Fruit fly (Drosophila melanogaster) whole organism, embryonic: ENCODE data around the gene Ir31a.

Source experiments
- ATbp ChIP-seq: fragments of 200-800 bp; sonication (Bioruptor generic); optimal IDR thresholded peaks from 2 replicates; lab custom pipeline; 2017; ENCODE audit warnings: missing biosample characterization, mild to moderate bottlenecking, missing genetic modification characterization, missing genetic modification reagents
- Asciz ChIP-seq: fragments of 200-800 bp; sonication (Bioruptor generic); optimal IDR thresholded peaks from 2 replicates; lab custom pipeline; 2017; ENCODE audit warnings: missing biosample characterization, mild to moderate bottlenecking, missing genetic modification characterization, missing genetic modification reagents
- Blimp-1 ChIP-seq: fragments of 200-800 bp; sonication (Bioruptor generic); optimal IDR thresholded peaks from 3 replicates; lab custom pipeline; 2018; ENCODE audit warnings: missing biosample characterization, missing genetic modification characterization, mild to moderate bottlenecking, moderate library complexity, missing genetic modification reagents
- CG10147 ChIP-seq: fragments of 200-800 bp; sonication (Bioruptor generic); optimal IDR thresholded peaks from 2 replicates; lab custom pipeline; 2019; ENCODE audit warnings: missing biosample characterization, mild to moderate bottlenecking, missing genetic modification characterization, moderate library complexity
- CG11504 ChIP-seq: fragments of 200-800 bp; sonication (Bioruptor generic); optimal IDR thresholded peaks from 3 replicates; lab custom pipeline; 2019; ENCODE audit warnings: missing biosample characterization, mild to moderate bottlenecking, missing genetic modification characterization, moderate library complexity
- CG12391 ChIP-seq: fragments of 200-800 bp; sonication (Bioruptor generic); optimal IDR thresholded peaks from 3 replicates; lab custom pipeline; 2018; ENCODE audit warnings: missing biosample characterization, mild to moderate bottlenecking, missing genetic modification characterization, moderate library complexity
- CG13287 ChIP-seq: fragments of 200-800 bp; sonication (Bioruptor generic); IDR thresholded peaks from 2 replicates; pipeline ENCODE4 v1.3.6; 2022; ENCODE audit warnings: missing biosample characterization, missing genetic modification characterization; ENCODE audit not compliant: partially characterized antibody
- CG13296 ChIP-seq: fragments of 200-800 bp; sonication (Bioruptor generic); optimal IDR thresholded peaks from 3 replicates; lab custom pipeline; 2018; ENCODE audit warnings: missing biosample characterization, mild to moderate bottlenecking, missing genetic modification characterization
- CG1603 ChIP-seq: fragments of 200-800 bp; sonication (Bioruptor generic); optimal IDR thresholded peaks from 2 replicates; lab custom pipeline; 2019; ENCODE audit warnings: missing biosample characterization, mild to moderate bottlenecking, missing genetic modification characterization, moderate library complexity
- CG16813 ChIP-seq: fragments of 200-800 bp; sonication (Bioruptor generic); IDR thresholded peaks from 3 replicates; pipeline ENCODE4 v1.3.6; 2022; ENCODE audit warnings: missing biosample characterization, missing genetic modification characterization; ENCODE audit not compliant: partially characterized antibody
- CG17361 ChIP-seq: fragments of 200-800 bp; sonication (Bioruptor generic); IDR thresholded peaks from 3 replicates; pipeline ENCODE4 v1.3.6; 2022; ENCODE audit warnings: missing biosample characterization, missing genetic modification characterization
- CG2678 ChIP-seq: fragments of 200-800 bp; sonication (Bioruptor generic); optimal IDR thresholded peaks from 3 replicates; lab custom pipeline; 2019; ENCODE audit warnings: missing biosample characterization, mild to moderate bottlenecking, missing genetic modification characterization, moderate library complexity
- CG30431 ChIP-seq: fragments of 200-800 bp; sonication (Bioruptor generic); optimal IDR thresholded peaks from 2 replicates; lab custom pipeline; 2017; ENCODE audit warnings: missing biosample characterization, missing genetic modification characterization
- CG32772 ChIP-seq: fragments of 200-800 bp; sonication (Bioruptor generic); IDR thresholded peaks from 2 replicates; pipeline ENCODE4 v1.3.6; 2022; ENCODE audit warnings: missing biosample characterization, missing genetic modification characterization
- CG3407 ChIP-seq: fragments of 200-800 bp; sonication (Bioruptor generic); optimal IDR thresholded peaks from 2 replicates; lab custom pipeline; 2018; ENCODE audit warnings: missing biosample characterization, mild to moderate bottlenecking, missing genetic modification characterization
- CG3726 ChIP-seq: fragments of 200-800 bp; sonication (Bioruptor generic); IDR thresholded peaks from 3 replicates; pipeline ENCODE4, ENCODE4 v1.3.6; 2022; ENCODE audit warnings: missing biosample characterization, missing genetic modification characterization
- CG4424 ChIP-seq: fragments of 200-800 bp; sonication (Bioruptor generic); optimal IDR thresholded peaks from 3 replicates; lab custom pipeline; 2016; ENCODE audit warnings: missing biosample characterization, missing genetic modification characterization
- CG4707 ChIP-seq: fragments of 200-800 bp; sonication (Bioruptor generic); optimal IDR thresholded peaks from 2 replicates; lab custom pipeline; 2018; ENCODE audit warnings: missing biosample characterization, mild to moderate bottlenecking, missing genetic modification characterization, moderate library complexity
- CG4730 ChIP-seq: fragments of 200-800 bp; sonication (Bioruptor generic); IDR thresholded peaks from 2 replicates; pipeline ENCODE4 v1.3.6; 2022; ENCODE audit warnings: missing biosample characterization, missing genetic modification characterization
- CG6175 ChIP-seq: fragments of 200-800 bp; sonication (Bioruptor generic); IDR thresholded peaks from 3 replicates; pipeline ENCODE4 v1.3.6; 2022; ENCODE audit warnings: missing biosample characterization, missing genetic modification characterization
- CG6689 ChIP-seq: fragments of 200-800 bp; sonication (Bioruptor generic); IDR thresholded peaks from 2 replicates; pipeline ENCODE4 v1.3.6; 2022; ENCODE audit warnings: missing biosample characterization, missing genetic modification characterization
- CG7839 ChIP-seq: fragments of 200-800 bp; sonication (Bioruptor generic); optimal IDR thresholded peaks from 3 replicates; lab custom pipeline; 2018; ENCODE audit warnings: missing biosample characterization, mild to moderate bottlenecking, missing genetic modification characterization, moderate library complexity
- CG7928 ChIP-seq: fragments of 200-800 bp; sonication (Bioruptor generic); optimal IDR thresholded peaks from 2 replicates; lab custom pipeline; 2017; ENCODE audit warnings: missing biosample characterization, mild to moderate bottlenecking, missing genetic modification characterization
- CG9727 ChIP-seq: fragments of 200-800 bp; sonication (Bioruptor generic); optimal IDR thresholded peaks from 3 replicates; lab custom pipeline; 2017; ENCODE audit warnings: missing biosample characterization, mild to moderate bottlenecking, missing genetic modification characterization
- Camta ChIP-seq: fragments of 200-800 bp; sonication (Bioruptor generic); optimal IDR thresholded peaks from 2 replicates; lab custom pipeline; 2016; ENCODE audit warnings: missing biosample characterization, missing genetic modification characterization
- CkIIα-i1 ChIP-seq: fragments of 200-800 bp; sonication (Bioruptor generic); IDR thresholded peaks from 2 replicates; pipeline ENCODE4 v1.3.6; 2022; ENCODE audit warnings: missing biosample characterization, missing genetic modification characterization
- D19A ChIP-seq: fragments of 200-800 bp; optimal IDR thresholded peaks from 3 replicates; lab custom pipeline; 2019; ENCODE audit warnings: missing biosample characterization, mild to moderate bottlenecking, missing genetic modification characterization, moderate library complexity
- Dip3 ChIP-seq: fragments of 200-800 bp; sonication (Bioruptor generic); optimal IDR thresholded peaks from 3 replicates; lab custom pipeline; 2016; ENCODE audit warnings: missing biosample characterization, missing genetic modification characterization
- ERR ChIP-seq: fragments of 200-800 bp; sonication (Bioruptor generic); optimal IDR thresholded peaks from 2 replicates; lab custom pipeline; 2016; ENCODE audit warnings: missing biosample characterization, missing genetic modification characterization
- HLH54F ChIP-seq: fragments of 200-800 bp; sonication (Bioruptor generic); optimal IDR thresholded peaks from 3 replicates; lab custom pipeline; 2016; ENCODE audit warnings: missing biosample characterization, missing genetic modification characterization
- HmgZ ChIP-seq: fragments of 200-800 bp; sonication (Bioruptor generic); optimal IDR thresholded peaks from 2 replicates; lab custom pipeline; 2018; ENCODE audit warnings: missing biosample characterization, mild to moderate bottlenecking, missing genetic modification characterization
- Hr51 ChIP-seq, 2 experiments: fragments of 200-800 bp; sonication (Bioruptor generic); optimal IDR thresholded peaks; 2 replicates in 1 of 2; 3 replicates in 1 of 2; lab custom pipeline; 2016 to 2018; ENCODE audit warnings: missing biosample characterization in 2 of 2, missing genetic modification characterization in 2 of 2, mild to moderate bottlenecking in 1 of 2, moderate library complexity in 1 of 2
- Med ChIP-seq: fragments of 200-800 bp; sonication (Bioruptor generic); peaks from one replicate; lab custom pipeline; 2016; ENCODE audit warnings: missing biosample characterization, missing genetic modification characterization, mild to moderate bottlenecking, inconsistent platforms, moderate library complexity
- Nf-YA ChIP-seq: fragments of 200-800 bp; sonication (Bioruptor generic); IDR thresholded peaks from 2 replicates; pipeline ENCODE4 v1.3.6; 2022; ENCODE audit warnings: missing biosample characterization, missing genetic modification characterization
- NfI ChIP-seq: fragments of 200-800 bp; sonication (Bioruptor generic); optimal IDR thresholded peaks from 3 replicates; lab custom pipeline; 2018; ENCODE audit warnings: missing biosample characterization, mild to moderate bottlenecking, missing genetic modification characterization, moderate library complexity
- PHDP ChIP-seq: fragments of 200-800 bp; sonication (Bioruptor generic); optimal IDR thresholded peaks from 3 replicates; lab custom pipeline; 2018; ENCODE audit warnings: missing biosample characterization, mild to moderate bottlenecking, missing genetic modification characterization, moderate library complexity
- Six4 ChIP-seq: fragments of 200-800 bp; sonication (Bioruptor generic); optimal IDR thresholded peaks from 2 replicates; lab custom pipeline; 2016; ENCODE audit warnings: missing biosample characterization, missing genetic modification characterization
- Spps ChIP-seq: fragments of 200-800 bp; sonication (Bioruptor generic); optimal IDR thresholded peaks from 2 replicates; lab custom pipeline; 2018; ENCODE audit warnings: missing biosample characterization, mild to moderate bottlenecking, missing genetic modification characterization
- Ssrp ChIP-seq: fragments of 200-800 bp; sonication (Bioruptor generic); optimal IDR thresholded peaks from 2 replicates; lab custom pipeline; 2018; ENCODE audit warnings: missing biosample characterization, mild to moderate bottlenecking, missing genetic modification characterization, moderate library complexity
- ase ChIP-seq: fragments of 200-800 bp; sonication (Bioruptor generic); IDR thresholded peaks from 3 replicates; pipeline ENCODE4 v1.3.6; 2022; ENCODE audit warnings: missing biosample characterization, missing genetic modification characterization
- bcd ChIP-seq: fragments of 200-800 bp; sonication (Bioruptor generic); optimal IDR thresholded peaks from 2 replicates; lab custom pipeline; 2017; ENCODE audit warnings: missing biosample characterization, mild to moderate bottlenecking, missing genetic modification characterization
- cad ChIP-seq: fragments of >200 bp; optimal IDR thresholded peaks from 2 replicates; lab custom pipeline; 2017; ENCODE audit warnings: missing biosample characterization, missing genetic modification characterization
- danr ChIP-seq: fragments of 200-800 bp; sonication (Bioruptor generic); IDR thresholded peaks from 2 replicates; pipeline ENCODE4 v1.3.6; 2022; ENCODE audit warnings: missing biosample characterization, missing genetic modification characterization
- dmrt99B ChIP-seq: fragments of 200-800 bp; sonication (Bioruptor generic); optimal IDR thresholded peaks from 2 replicates; lab custom pipeline; 2018; ENCODE audit warnings: missing biosample characterization, mild to moderate bottlenecking, missing genetic modification characterization, moderate library complexity
- fd96Cb ChIP-seq: fragments of 200-800 bp; sonication (Bioruptor generic); optimal IDR thresholded peaks from 2 replicates; lab custom pipeline; 2018; ENCODE audit warnings: missing biosample characterization, mild to moderate bottlenecking, missing genetic modification characterization, moderate library complexity
- sd ChIP-seq: fragments of 200-800 bp; sonication (Bioruptor generic); optimal IDR thresholded peaks from 3 replicates; lab custom pipeline; 2018; ENCODE audit warnings: missing biosample characterization, mild to moderate bottlenecking, missing genetic modification characterization, moderate library complexity
- sob ChIP-seq: fragments of 200-800 bp; sonication (Bioruptor generic); IDR thresholded peaks from 2 replicates; pipeline ENCODE4 v1.3.6; 2022; ENCODE audit warnings: missing biosample characterization, missing genetic modification characterization
- sr ChIP-seq: fragments of 200-800 bp; sonication (Bioruptor generic); IDR thresholded peaks from 3 replicates; pipeline ENCODE4 v1.3.6; 2022; ENCODE audit warnings: missing biosample characterization, missing genetic modification characterization
- toy ChIP-seq: fragments of 200-800 bp; sonication (Bioruptor generic); IDR thresholded peaks from 2 replicates; pipeline ENCODE4 v1.3.6; 2022; ENCODE audit warnings: missing biosample characterization, missing genetic modification characterization

Ir31a gene

dm6 chr2L:10442048-10442790, 36.9 kb downstream of the Ir31a start, which contains the start of gene loh (continued):
- TF ChIP-seq CG2678 (tag; lab: Kevin White, UChicago) (no peak), toy (GFP tag; lab: Robert Waterston, UW) (no peak), PHDP (tag; lab: Kevin White, UChicago) (peak; percentile 51), fd96Cb (peak; percentile 71), NfI (GFP tag; lab: Kevin White, UChicago) (peak; percentile 1), CkIIα-i1 (GFP tag; lab: Robert Waterston, UW) (no peak), Nf-YA (no peak), CG4424 (peak; percentile 64), Blimp-1 (GFP tag; lab: Kevin White, UChicago) (no peak), Ssrp (peak; percentile 63), CG9727 (peak; percentile 68), Med (GFP tag; lab: Kevin White, UChicago) (peak; percentile 66), sob (0 out of 2 replicates have a peak, but pooled peaks have one; percentile 5), ase (no peak), CG16813 (GFP tag; lab: Robert Waterston, UW) (no peak), sd (no peak), CG13296 (GFP tag; lab: Kevin White, UChicago) (peak; percentile 9), danr (GFP tag; lab: Robert Waterston, UW) (peak; percentile 36; the same call in 1 of the 2 replicates), sr (no peak), CG10147 (GFP tag; lab: Kevin White, UChicago) (peak; percentile 47), Six4 (GFP tag; lab: Kevin White, UChicago) (peak; percentile 56), Spps (peak; percentile 38), CG32772 (GFP tag; lab: Robert Waterston, UW) (no peak; the same call in 1 of the 2 replicates), Asciz (GFP tag; lab: Kevin White, UChicago) (peak; percentile 60), D19A (tag; lab: Kevin White, UChicago) (peak; percentile 74), ERR (GFP tag; lab: Kevin White, UChicago) (no peak), CG6689 (GFP tag; lab: Robert Waterston, UW) (peak; percentile 55), CG13287 (no peak), HLH54F (GFP tag; lab: Kevin White, UChicago) (no peak), CG1603 (tag; lab: Kevin White, UChicago) (peak; percentile 18), CG4730 (GFP tag; lab: Robert Waterston, UW) (no peak), CG3726 (no peak), Hr51 (GFP tag; optimal IDR thresholded peaks at IDR 0.05; lab: Kevin White, UChicago) (peak in 1 of 2 experiments; percentile 79), dmrt99B (peak; percentile 64), HmgZ (tag; lab: Kevin White, UChicago) (no peak), CG11504 (no peak), CG17361 (peak; percentile 90), Camta (GFP tag; lab: Kevin White, UChicago) (no peak), CG6175 (GFP tag; lab: Robert Waterston, UW) (no peak), Dip3 (no peak), CG3407 (peak; percentile 40), ATbp (GFP tag; lab: Kevin White, UChicago) (peak; percentile 42), CG7839 (no peak), CG30431 (GFP tag; lab: Kevin White, UChicago) (no peak), CG4707 (GFP tag; lab: Kevin White, UChicago) (no peak), CG12391 (peak; percentile 64), bcd (GFP tag; lab: Kevin White, UChicago) (peak; percentile 55), CG7928 (no peak), cad (GFP tag; lab: Kevin White, UChicago) (no peak)
